Fruit fly (Drosophila melanogaster) whole organism, prepupa: Measurements from ENCODE around the gene CG6048.

Experiments used
- CG11294 ChIP-seq: fragments of 200-800 bp; sonication (Bioruptor generic); IDR thresholded peaks from 2 replicates; pipeline ENCODE4 v1.3.6; 2022; ENCODE audit warnings: missing biosample characterization, missing genetic modification characterization
- CG11762 ChIP-seq: fragments of 200-800 bp; sonication (Bioruptor generic); optimal IDR thresholded peaks from 3 replicates; lab custom pipeline; 2016; ENCODE audit warnings: missing biosample characterization, missing genetic modification characterization; ENCODE audit not compliant: insufficient read depth
- CG16779 ChIP-seq: fragments of 200-800 bp; sonication (Bioruptor generic); optimal IDR thresholded peaks from 3 replicates; lab custom pipeline; 2017; ENCODE audit warnings: missing biosample characterization, mild to moderate bottlenecking, missing genetic modification characterization
- CG3032 ChIP-seq: fragments of 200-800 bp; optimal IDR thresholded peaks from 2 replicates; lab custom pipeline; 2019; ENCODE audit warnings: missing biosample characterization, mild to moderate bottlenecking, missing genetic modification characterization, moderate library complexity
- CG6808 ChIP-seq: fragments of 200-800 bp; sonication (Bioruptor generic); optimal IDR thresholded peaks from 3 replicates; lab custom pipeline; 2017; ENCODE audit warnings: missing biosample characterization, missing genetic modification characterization, mild to moderate bottlenecking, moderate library complexity, missing genetic modification reagents
- CG8119 ChIP-seq: fragments of 200-800 bp; sonication (Bioruptor generic); IDR thresholded peaks from 3 replicates; pipeline ENCODE4 v1.3.6; 2022; ENCODE audit warnings: missing biosample characterization, missing genetic modification characterization
- Eip93F ChIP-seq: fragments of 200-800 bp; sonication (Bioruptor generic); optimal IDR thresholded peaks from 2 replicates; lab custom pipeline; 2016; ENCODE audit warnings: missing biosample characterization, mild to moderate bottlenecking, missing genetic modification characterization

- TF ChIP-seq CG11762: no peak
- no peak for TF ChIP-seq CG3032 (tag; lab: Kevin White, UChicago)
- no peak for TF ChIP-seq CG8119 (GFP tag; lab: Robert Waterston, UW)
- no peak for TF ChIP-seq Eip93F (GFP tag; lab: Kevin White, UChicago)
- TF ChIP-seq CG16779 (tag; lab: Kevin White, UChicago): no peak
- TF ChIP-seq CG6808 (GFP tag; lab: Kevin White, UChicago): no peak
- TF ChIP-seq CG11294: no peak
These were observed 40.5 kb downstream of the CG6048 start for dm6 chrX:5992767-5993325.
